Worm (Caenorhabditis elegans) whole organism, L3 larva: ENCODE results near the gene C48B4.3.

Experiments used
- ceh-16 ChIP-seq: sonication (generic microtip); optimal IDR thresholded peaks from 2 replicates; lab custom pipeline; 2017; ENCODE audit warnings: missing biosample characterization, missing genetic modification characterization
- elt-1 ChIP-seq: fragments of 150-350 bp; optimal IDR thresholded peaks from 2 replicates; lab custom pipeline; 2014; ENCODE audit warnings: missing biosample characterization, missing genetic modification characterization
- hmg-11 ChIP-seq: sonication (generic microtip); optimal IDR thresholded peaks from 2 replicates; lab custom pipeline; 2016; ENCODE audit warnings: missing genetic modification characterization, missing compliant biosample characterization
- lin-39 ChIP-seq: fragments of 150-350 bp; optimal IDR thresholded peaks from 2 replicates; lab custom pipeline; 2018; ENCODE audit warnings: missing biosample characterization, missing genetic modification reagents, missing genetic modification characterization
- nhr-28 ChIP-seq: fragments of 150-350 bp; optimal IDR thresholded peaks from 2 replicates; lab custom pipeline; 2014; ENCODE audit warnings: missing biosample characterization, missing genetic modification characterization
- tbx-2 ChIP-seq: sonication (generic microtip); optimal IDR thresholded peaks from 2 replicates; lab custom pipeline; 2016; ENCODE audit warnings: mild to moderate bottlenecking, missing genetic modification characterization, missing compliant biosample characterization

ce11 chrIII:9542816-9543215 lies 39.4 kb downstream of the C48B4.3 start, which contains the start of gene eif-2Balpha:
- TF ChIP-seq hmg-11 (tag; lab: Kevin White, UChicago), result peak; percentile 6
- TF ChIP-seq tbx-2 (tag; lab: Kevin White, UChicago), result no peak
- TF ChIP-seq ceh-16 (tag; lab: Kevin White, UChicago), result no peak
- TF ChIP-seq nhr-28 (tag; lab: Kevin White, UChicago), result no peak
- no peak for TF ChIP-seq elt-1 (tag; lab: Kevin White, UChicago)
- no peak for TF ChIP-seq lin-39 (tag; lab: Kevin White, UChicago)
